Fruit fly (Drosophila melanogaster) whole organism, embryonic: ENCODE results near the gene SMC1.

Source experiments
- Aef1 ChIP-seq: fragments of 200-800 bp; sonication (Bioruptor generic); IDR thresholded peaks from 3 replicates; pipeline ENCODE4 v1.3.6; 2022; ENCODE audit warnings: missing biosample characterization, missing genetic modification characterization
- Bdp1 ChIP-seq: fragments of 200-800 bp; sonication (Bioruptor generic); optimal IDR thresholded peaks from 3 replicates; lab custom pipeline; 2016; ENCODE audit warnings: missing biosample characterization, missing genetic modification characterization
- CG10462 ChIP-seq: fragments of 200-800 bp; sonication (Bioruptor generic); optimal IDR thresholded peaks from 2 replicates; lab custom pipeline; 2016; ENCODE audit warnings: missing biosample characterization, missing genetic modification characterization
- CG1602 ChIP-seq: fragments of 200-800 bp; sonication (Bioruptor generic); optimal IDR thresholded peaks from 3 replicates; lab custom pipeline; 2016; ENCODE audit warnings: missing biosample characterization, missing genetic modification characterization
- CG17568 ChIP-seq: fragments of 200-800 bp; sonication (Bioruptor generic); optimal IDR thresholded peaks from 2 replicates; lab custom pipeline; 2018; ENCODE audit warnings: missing biosample characterization, mild to moderate bottlenecking, missing genetic modification characterization, moderate library complexity
- CG2120 ChIP-seq: fragments of 200-800 bp; sonication (Bioruptor generic); optimal IDR thresholded peaks from 3 replicates; lab custom pipeline; 2016; ENCODE audit warnings: missing biosample characterization, missing genetic modification characterization
- CG30431 ChIP-seq: fragments of 200-800 bp; sonication (Bioruptor generic); optimal IDR thresholded peaks from 2 replicates; lab custom pipeline; 2017; ENCODE audit warnings: missing biosample characterization, missing genetic modification characterization
- CG3065 ChIP-seq: fragments of 200-800 bp; sonication (Bioruptor generic); optimal IDR thresholded peaks from 2 replicates; lab custom pipeline; 2016; ENCODE audit warnings: missing biosample characterization, missing genetic modification characterization
- CG3163 ChIP-seq: fragments of 200-800 bp; sonication (Bioruptor generic); optimal IDR thresholded peaks from 3 replicates; lab custom pipeline; 2016; ENCODE audit warnings: missing biosample characterization, missing genetic modification characterization
- CG32532 ChIP-seq: fragments of 200-800 bp; sonication (Bioruptor generic); IDR thresholded peaks from 2 replicates; pipeline ENCODE4 v1.3.6; 2022; ENCODE audit warnings: missing biosample characterization, missing genetic modification characterization
- CG4282 ChIP-seq: fragments of 200-800 bp; sonication (Bioruptor generic); optimal IDR thresholded peaks from 2 replicates; lab custom pipeline; 2016; ENCODE audit warnings: missing biosample characterization, missing genetic modification characterization
- CG4730 ChIP-seq: fragments of 200-800 bp; sonication (Bioruptor generic); IDR thresholded peaks from 2 replicates; pipeline ENCODE4 v1.3.6; 2022; ENCODE audit warnings: missing biosample characterization, missing genetic modification characterization
- CG6254 ChIP-seq: fragments of 200-800 bp; sonication (Bioruptor generic); optimal IDR thresholded peaks from 3 replicates; lab custom pipeline; 2017; ENCODE audit warnings: mild to moderate bottlenecking, missing biosample characterization, missing genetic modification reagents, missing genetic modification characterization
- CG6791 ChIP-seq: fragments of 200-800 bp; sonication (Bioruptor generic); IDR thresholded peaks from 3 replicates; pipeline ENCODE4 v1.3.6; 2022; ENCODE audit warnings: missing biosample characterization, missing genetic modification characterization; ENCODE audit not compliant: partially characterized antibody
- CG8281 ChIP-seq: fragments of 200-800 bp; sonication (Bioruptor generic); optimal IDR thresholded peaks from 2 replicates; lab custom pipeline; 2018; ENCODE audit warnings: missing biosample characterization, mild to moderate bottlenecking, missing genetic modification characterization, moderate library complexity
- CG8290 ChIP-seq, 3 experiments: fragments of 200-800 bp; sonication (Bioruptor generic); optimal IDR thresholded peaks; 2 replicates each; lab custom pipeline; 2016 to 2019; ENCODE audit warnings: missing biosample characterization in 3 of 3, missing genetic modification characterization in 3 of 3, mild to moderate bottlenecking in 2 of 3, moderate library complexity in 1 of 3
- Dip3 ChIP-seq: fragments of 200-800 bp; sonication (Bioruptor generic); optimal IDR thresholded peaks from 3 replicates; lab custom pipeline; 2016; ENCODE audit warnings: missing biosample characterization, missing genetic modification characterization
- Dp ChIP-seq: fragments of 200-800 bp; sonication (Bioruptor generic); optimal IDR thresholded peaks from 2 replicates; lab custom pipeline; 2018; ENCODE audit warnings: missing biosample characterization, mild to moderate bottlenecking, missing genetic modification characterization, moderate library complexity
- E2f2 ChIP-seq: fragments of 200-800 bp; sonication (Bioruptor generic); IDR thresholded peaks from 2 replicates; pipeline ENCODE4 v1.3.6; 2022; ENCODE audit warnings: missing biosample characterization, missing genetic modification characterization
- Gsc ChIP-seq: fragments of 200-800 bp; sonication (Bioruptor generic); IDR thresholded peaks from 2 replicates; pipeline ENCODE4 v1.3.6; 2022; ENCODE audit warnings: missing biosample characterization, missing genetic modification characterization
- H15 ChIP-seq: fragments of 200-800 bp; sonication (Bioruptor generic); IDR thresholded peaks from 3 replicates; pipeline ENCODE4 v1.3.6; 2022; ENCODE audit warnings: missing biosample characterization, missing genetic modification characterization
- HLH54F ChIP-seq: fragments of 200-800 bp; sonication (Bioruptor generic); optimal IDR thresholded peaks from 3 replicates; lab custom pipeline; 2016; ENCODE audit warnings: missing biosample characterization, missing genetic modification characterization
- Max ChIP-seq: fragments of 200-800 bp; sonication (Bioruptor generic); optimal IDR thresholded peaks from 2 replicates; lab custom pipeline; 2016; ENCODE audit warnings: missing biosample characterization, mild to moderate bottlenecking, missing genetic modification characterization
- Meics ChIP-seq: fragments of 200-800 bp; sonication (Bioruptor generic); optimal IDR thresholded peaks from 2 replicates; lab custom pipeline; 2017; ENCODE audit warnings: missing biosample characterization, mild to moderate bottlenecking, missing genetic modification characterization
- Nf-YB ChIP-seq: fragments of 200-800 bp; sonication (Bioruptor generic); optimal IDR thresholded peaks from 3 replicates; lab custom pipeline; 2019; ENCODE audit warnings: missing biosample characterization, mild to moderate bottlenecking, missing genetic modification characterization, moderate library complexity
- Oli ChIP-seq: fragments of 200-800 bp; sonication (Bioruptor generic); optimal IDR thresholded peaks from 2 replicates; lab custom pipeline; 2018; ENCODE audit warnings: missing biosample characterization, mild to moderate bottlenecking, missing genetic modification characterization, moderate library complexity
- Sox102F ChIP-seq: fragments of 200-800 bp; sonication (Bioruptor generic); optimal IDR thresholded peaks from 2 replicates; lab custom pipeline; 2018; ENCODE audit warnings: missing biosample characterization, mild to moderate bottlenecking, missing genetic modification characterization, moderate library complexity
- bbx ChIP-seq: fragments of 200-800 bp; sonication (Bioruptor generic); IDR thresholded peaks from 2 replicates; pipeline ENCODE4 v1.3.6; 2022; ENCODE audit warnings: missing biosample characterization, missing genetic modification characterization; ENCODE audit not compliant: partially characterized antibody
- bsh ChIP-seq, 2 experiments: fragments of 200-800 bp; sonication (Bioruptor generic); optimal IDR thresholded peaks; 2 replicates each; lab custom pipeline; 2017 to 2018; ENCODE audit warnings: mild to moderate bottlenecking in 2 of 2, missing biosample characterization in 2 of 2, missing genetic modification characterization in 2 of 2, moderate library complexity in 1 of 2
- btn ChIP-seq: fragments of 200-800 bp; sonication (Bioruptor generic); optimal IDR thresholded peaks from 2 replicates; lab custom pipeline; 2016; ENCODE audit warnings: missing biosample characterization, missing genetic modification characterization
- chm ChIP-seq: fragments of 200-800 bp; sonication (Bioruptor generic); IDR thresholded peaks from 2 replicates; pipeline ENCODE4 v1.3.6; 2022; ENCODE audit warnings: missing biosample characterization, missing genetic modification characterization
- da ChIP-seq: fragments of 200-800 bp; sonication (Bioruptor generic); optimal IDR thresholded peaks from 2 replicates; lab custom pipeline; 2016; ENCODE audit warnings: missing biosample characterization, missing genetic modification characterization
- esg ChIP-seq: fragments of 200-800 bp; sonication (Bioruptor generic); conservative IDR thresholded peaks from 2 replicates; pipeline ENCODE4 v1.3.6; 2022; ENCODE audit warnings: missing biosample characterization, missing genetic modification characterization
- fd102C ChIP-seq: fragments of 200-800 bp; sonication (Bioruptor generic); optimal IDR thresholded peaks from 2 replicates; lab custom pipeline; 2018; ENCODE audit warnings: missing biosample characterization, mild to moderate bottlenecking, missing genetic modification characterization, moderate library complexity
- ftz-f1 ChIP-seq: fragments of 200-800 bp; sonication (Bioruptor generic); optimal IDR thresholded peaks from 2 replicates; lab custom pipeline; 2016; ENCODE audit warnings: missing biosample characterization, missing genetic modification characterization
- her ChIP-seq: fragments of 200-800 bp; sonication (Bioruptor generic); optimal IDR thresholded peaks from 2 replicates; lab custom pipeline; 2016; ENCODE audit warnings: missing biosample characterization, missing genetic modification characterization
- inv ChIP-seq: fragments of 200-800 bp; sonication (Bioruptor generic); IDR thresholded peaks from 2 replicates; pipeline ENCODE4 v1.3.6; 2022; ENCODE audit warnings: missing biosample characterization, missing genetic modification characterization; ENCODE audit not compliant: partially characterized antibody
- jigr1 ChIP-seq: fragments of 200-800 bp; sonication (Bioruptor generic); IDR thresholded peaks from 3 replicates; pipeline ENCODE4 v1.3.6; 2022; ENCODE audit warnings: missing biosample characterization, missing genetic modification characterization
- kay ChIP-seq: fragments of 200-800 bp; sonication (Bioruptor generic); optimal IDR thresholded peaks from 2 replicates; lab custom pipeline; 2016; ENCODE audit warnings: missing biosample characterization, missing genetic modification characterization
- nom ChIP-seq: fragments of 200-800 bp; sonication (Bioruptor generic); optimal IDR thresholded peaks from 2 replicates; lab custom pipeline; 2017; ENCODE audit warnings: missing biosample characterization, missing genetic modification characterization, mild to moderate bottlenecking, moderate library complexity, missing genetic modification reagents
- pita ChIP-seq: fragments of 200-800 bp; sonication (Bioruptor generic); optimal IDR thresholded peaks from 2 replicates; lab custom pipeline; 2017; ENCODE audit warnings: missing biosample characterization, mild to moderate bottlenecking, missing genetic modification characterization
- ro ChIP-seq: fragments of 200-800 bp; sonication (Bioruptor generic); IDR thresholded peaks from 2 replicates; pipeline ENCODE4 v1.3.6; 2022; ENCODE audit warnings: missing biosample characterization, missing genetic modification characterization
- sim ChIP-seq: fragments of 200-800 bp; sonication (Bioruptor generic); IDR thresholded peaks from 2 replicates; pipeline ENCODE4 v1.3.6; 2022; ENCODE audit warnings: missing biosample characterization, missing genetic modification characterization
- stc ChIP-seq: fragments of 200-800 bp; sonication (Bioruptor generic); IDR thresholded peaks from 2 replicates; pipeline ENCODE4 v1.3.6; 2022; ENCODE audit warnings: missing biosample characterization, missing genetic modification characterization
- toy ChIP-seq: fragments of 200-800 bp; sonication (Bioruptor generic); IDR thresholded peaks from 2 replicates; pipeline ENCODE4 v1.3.6; 2022; ENCODE audit warnings: missing biosample characterization, missing genetic modification characterization
- trh ChIP-seq: fragments of 200-800 bp; sonication (Bioruptor generic); optimal IDR thresholded peaks from 2 replicates; lab custom pipeline; 2016; ENCODE audit warnings: missing biosample characterization, missing genetic modification characterization
- ttk ChIP-seq: fragments of 200-800 bp; sonication (Bioruptor generic); IDR thresholded peaks from 2 replicates; pipeline ENCODE4 v2.1.2; 2022; ENCODE audit warnings: missing biosample characterization, missing genetic modification characterization
- zfh1 ChIP-seq: fragments of 200-800 bp; sonication (Bioruptor generic); IDR thresholded peaks from 3 replicates; pipeline ENCODE4 v1.3.6; 2022; ENCODE audit warnings: missing biosample characterization, missing genetic modification characterization

The SMC1 gene

dm6 chr3R:24099039-24100026 lies 41.2 kb downstream of the SMC1 start (continued):
- TF ChIP-seq CG6791 (GFP tag; lab: Robert Waterston, UW), result no peak
- peak; percentile 62 for TF ChIP-seq CG4282
- no peak for TF ChIP-seq inv (GFP tag; lab: Robert Waterston, UW)
- peak; percentile 85 for TF ChIP-seq Sox102F (GFP tag; lab: Kevin White, UChicago)
- peak; percentile 71 for TF ChIP-seq Bdp1 (GFP tag; lab: Kevin White, UChicago)
- peak; percentile 85 for TF ChIP-seq HLH54F (GFP tag; lab: Kevin White, UChicago)
- TF ChIP-seq bsh (GFP tag; optimal IDR thresholded peaks at IDR 0.05; lab: Kevin White, UChicago), result peak; percentile 17 to 87
- peak; percentile 17 for TF ChIP-seq da (GFP tag; lab: Kevin White, UChicago)
- TF ChIP-seq CG30431, result peak; percentile 69
- TF ChIP-seq trh (GFP tag; lab: Kevin White, UChicago), result peak; percentile 22
- TF ChIP-seq nom (GFP tag; lab: Kevin White, UChicago), result no peak
- TF ChIP-seq kay, result peak; percentile 78
- peak; percentile 20 for TF ChIP-seq Max
- no peak for TF ChIP-seq Dp (GFP tag; lab: Kevin White, UChicago)
- peak; percentile 77 for TF ChIP-seq esg (GFP tag; lab: Robert Waterston, UW)
- peak; percentile 82 for TF ChIP-seq Oli (tag; lab: Kevin White, UChicago)
- TF ChIP-seq ro (GFP tag; lab: Robert Waterston, UW), result 0 out of 2 replicates have a peak, but pooled peaks have one; percentile 18
- peak; percentile 64 for TF ChIP-seq E2f2 (GFP tag; lab: Robert Waterston, UW)
- TF ChIP-seq CG3065 (GFP tag; lab: Kevin White, UChicago), result peak; percentile 68
- TF ChIP-seq ftz-f1, result no peak
- TF ChIP-seq CG8290 (GFP tag; optimal IDR thresholded peaks at IDR 0.05; lab: Kevin White, UChicago), result no peak
- TF ChIP-seq CG8290 (tag; optimal IDR thresholded peaks at IDR 0.05; lab: Kevin White, UChicago), result peak in 1 of 2 experiments; percentile 81
- peak; percentile 57 for TF ChIP-seq btn (GFP tag; lab: Kevin White, UChicago)
- peak; percentile 29 for TF ChIP-seq CG3163 (GFP tag; lab: Kevin White, UChicago)
- peak; percentile 69 for TF ChIP-seq ttk
- TF ChIP-seq bbx (GFP tag; lab: Robert Waterston, UW), result no peak
- peak; percentile 23 for TF ChIP-seq CG8281 (tag; lab: Kevin White, UChicago)
- TF ChIP-seq Nf-YB (GFP tag; lab: Kevin White, UChicago), result peak; percentile 32
- peak; percentile 68 for TF ChIP-seq CG6254 (GFP tag; lab: Kevin White, UChicago)
- TF ChIP-seq zfh1 (GFP tag; lab: Robert Waterston, UW), result peak; percentile 80
- peak; percentile 52; the same call in 2 of the 3 replicates for TF ChIP-seq jigr1
- peak; percentile 82 for TF ChIP-seq chm (GFP tag; lab: Robert Waterston, UW)
- TF ChIP-seq CG10462 (GFP tag; lab: Kevin White, UChicago), result peak; percentile 18
- no peak for TF ChIP-seq fd102C (GFP tag; lab: Kevin White, UChicago)
- TF ChIP-seq sim (GFP tag; lab: Robert Waterston, UW), result 0 out of 2 replicates have a peak, but pooled peaks have one; percentile 54
- peak; percentile 88 for TF ChIP-seq CG32532 (GFP tag; lab: Robert Waterston, UW)
- peak; percentile 90 for TF ChIP-seq CG2120 (GFP tag; lab: Kevin White, UChicago)
- no peak for TF ChIP-seq pita (GFP tag; lab: Kevin White, UChicago)
- peak; percentile 73 for TF ChIP-seq CG4730 (GFP tag; lab: Robert Waterston, UW)
- TF ChIP-seq CG1602 (GFP tag; lab: Kevin White, UChicago), result peak; percentile 64
- TF ChIP-seq stc, result peak; percentile 85
- TF ChIP-seq Dip3, result peak; percentile 66
- peak; percentile 71 for TF ChIP-seq CG17568
- peak; percentile 80 for TF ChIP-seq Meics (GFP tag; lab: Kevin White, UChicago)
- TF ChIP-seq Gsc (GFP tag; lab: Robert Waterston, UW), result peak; percentile 43; the same call in 1 of the 2 replicates
- TF ChIP-seq Aef1 (GFP tag; lab: Robert Waterston, UW), result peak; percentile 85
- TF ChIP-seq toy, result no peak
- peak; percentile 86 for TF ChIP-seq H15
- peak; percentile 68 for TF ChIP-seq her
